Fruit fly (Drosophila melanogaster): ENCODE data around the gene CG9400.

DNA sequence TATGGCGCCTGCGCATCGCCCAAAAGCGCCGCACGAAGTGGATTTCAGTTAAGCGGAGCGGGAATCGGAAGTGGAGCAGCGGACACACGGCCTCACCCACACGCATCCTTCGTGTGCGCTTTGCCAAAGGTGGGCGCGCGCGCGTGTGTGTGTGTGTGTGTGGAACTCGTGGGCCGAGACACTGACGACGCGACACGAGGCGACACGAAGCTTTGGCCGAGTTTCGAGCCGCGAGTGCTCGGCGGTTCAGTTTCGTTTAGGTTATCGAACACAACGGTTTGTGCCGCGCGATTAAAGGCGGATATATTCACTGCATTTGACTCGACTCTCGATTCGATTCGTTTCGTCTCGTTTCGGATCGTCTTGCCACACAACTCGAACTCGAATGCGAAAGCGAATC, 32.8 kb upstream of the CG9400 start, which contains the start of gene dpr8:
- TF ChIP-seq EcR (GFP tag; optimal IDR thresholded peaks at IDR 0.05) (no peak), CG8478 (optimal IDR thresholded peaks at IDR 0.05) (no peak)

All from whole organism.